Worm (Caenorhabditis elegans): Measurements from ENCODE around the gene ndc-80.

ndc-80 gene

DNA sequence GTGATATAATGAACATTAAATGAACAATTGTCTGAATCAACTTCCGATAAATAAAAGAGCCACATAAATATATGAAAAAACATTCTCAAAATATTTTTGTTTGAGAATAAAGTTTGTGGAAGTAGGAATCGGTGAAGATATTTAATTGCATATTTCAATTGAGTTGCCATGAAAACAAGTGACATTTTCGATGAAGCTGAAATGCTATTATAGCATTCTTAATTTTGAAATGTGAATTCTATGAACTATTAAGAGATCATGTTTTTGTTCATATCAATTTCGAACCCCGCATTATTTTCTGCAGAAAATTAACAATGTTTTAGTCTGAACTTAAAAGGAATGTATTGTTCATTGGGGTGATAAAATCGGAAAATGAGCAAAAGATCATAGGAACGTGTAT lies 36.3 kb downstream of the ndc-80 start, which contains the start of gene irld-21:
Gene irld-21 (minus strand): TSS at position 101 of the 400 bp plus-strand sequence.
- TF ChIP-seq unc-62 (GFP tag; optimal IDR thresholded peaks at IDR 0.05): no peak

- no peak for TF ChIP-seq unc-62 (GFP tag; optimal IDR thresholded peaks at IDR 0.05)
Measured at ce11 chrIV:10126544-10126943, 40.6 kb downstream of the ndc-80 start, which contains the start of gene ctf-18. Gene ctf-18, minus strand, starts transcription at chrIV:10126644.

ce11 chrIV:10128446-10128845 lies 42.5 kb downstream of the ndc-80 start:
- TF ChIP-seq unc-62 (GFP tag; optimal IDR thresholded peaks at IDR 0.05): no peak

DNA sequence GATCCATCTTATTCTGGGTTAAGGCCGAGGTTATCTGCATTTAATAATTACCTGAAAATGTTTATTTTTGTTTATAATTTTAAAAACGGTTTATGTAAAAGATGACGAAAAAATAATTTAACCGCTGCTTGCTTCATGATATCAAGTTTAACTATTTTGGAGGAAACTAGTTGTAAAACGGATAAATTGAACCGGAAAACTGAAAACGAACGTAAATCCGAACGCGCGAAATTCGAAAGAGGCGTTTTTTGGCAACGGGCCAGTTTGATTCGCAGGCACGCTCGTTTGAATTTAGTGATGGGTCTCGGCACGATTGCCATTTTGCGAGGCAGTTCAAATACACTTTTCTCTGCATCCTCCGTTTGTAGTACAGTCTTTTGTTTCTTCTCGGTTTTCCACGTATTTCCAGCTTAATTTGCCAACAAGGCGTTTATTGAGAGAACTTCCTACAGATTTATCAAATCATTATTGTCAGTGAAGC lies 43.0 kb downstream of the ndc-80 start, which contains the start of the genes gtbp-1 and K08F4.3:
Gene gtbp-1 (minus strand): TSS at position 51 of the 481 bp plus-strand sequence.
Gene K08F4.3 (plus strand): TSS at position 352 of the 481 bp plus-strand sequence.
- no peak for TF ChIP-seq unc-62 (GFP tag; optimal IDR thresholded peaks at IDR 0.05)

ce11 chrIV:10129957-10130356 lies 44.0 kb downstream of the ndc-80 start, which contains the start of gene glt-3:
Gene glt-3, plus strand, starts transcription at chrIV:10130257.
- no peak for TF ChIP-seq unc-62 (GFP tag; optimal IDR thresholded peaks at IDR 0.05)

DNA sequence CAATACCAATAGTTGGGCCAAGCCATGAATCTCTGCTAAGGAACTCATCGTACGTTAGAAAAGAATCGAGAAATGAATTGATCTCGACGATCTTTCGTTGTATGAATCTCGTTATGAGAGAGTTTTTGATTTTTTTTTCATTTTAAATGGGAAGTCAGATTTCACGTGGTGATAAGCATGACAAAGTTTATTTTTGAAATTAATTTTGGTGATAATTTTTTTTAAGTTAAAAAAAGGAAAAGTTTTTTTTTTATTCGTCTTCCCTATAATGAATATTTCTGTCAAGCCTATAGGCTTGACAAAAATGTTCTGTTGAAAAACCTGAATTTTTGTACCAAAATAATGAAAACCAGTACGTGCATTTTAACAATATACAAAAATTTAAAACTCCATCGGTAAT lies 49.9 kb downstream of the ndc-80 start, which contains the start of gene K08F4.5:
Gene K08F4.5 (minus strand): TSS at position 101 of the 400 bp plus-strand sequence.
- TF ChIP-seq unc-62 (GFP tag; optimal IDR thresholded peaks at IDR 0.05): no peak

ce11 chrIV:10137804-10138203 lies 51.9 kb downstream of the ndc-80 start, which contains the start of gene K08F4.12:
Gene K08F4.12, plus strand, starts transcription at chrIV:10138104.
- no peak for TF ChIP-seq unc-62 (GFP tag; optimal IDR thresholded peaks at IDR 0.05)
